Worm (Caenorhabditis elegans) whole organism, midembryonic: ENCODE data around the gene npr-24.

Source experiments
- cog-1 ChIP-seq: sonication (generic microtip); optimal IDR thresholded peaks from 2 replicates; lab custom pipeline; 2016; ENCODE audit warnings: missing genetic modification characterization, missing compliant biosample characterization
- flt-1 ChIP-seq: fragments of 200-800 bp; sonication (Bioruptor generic); IDR thresholded peaks from 2 replicates; pipeline ENCODE4 v1.3.6; 2022; ENCODE audit warnings: missing genetic modification characterization, missing compliant biosample characterization
- ref-1 ChIP-seq: fragments of 200-800 bp; sonication (Bioruptor generic); conservative IDR thresholded peaks from 2 replicates; pipeline ENCODE4 v1.3.6; 2022; ENCODE audit warnings: missing genetic modification reagents, missing genetic modification characterization, missing compliant biosample characterization
- tab-1 ChIP-seq: fragments of 200-800 bp; sonication (Bioruptor generic); IDR thresholded peaks from 2 replicates; pipeline ENCODE4 v1.3.6; 2022; ENCODE audit warnings: missing genetic modification characterization, missing compliant biosample characterization
- ztf-29 ChIP-seq: fragments of 200-800 bp; sonication (Bioruptor generic); IDR thresholded peaks from 2 replicates; pipeline ENCODE4 v1.3.6; 2022; ENCODE audit warnings: missing genetic modification reagents, missing genetic modification characterization, missing compliant biosample characterization

ce11 chrX:17509048-17509776, 22.6 kb upstream of the npr-24 start:
- TF ChIP-seq tab-1 (GFP tag; lab: Robert Waterston, UW) (no peak), flt-1 (GFP tag; lab: Robert Waterston, UW) (no peak), cog-1 (no peak), ztf-29 (GFP tag; lab: Robert Waterston, UW) (no peak), ref-1 (GFP tag; lab: Robert Waterston, UW) (no peak)
